Worm (Caenorhabditis elegans): Measurements from ENCODE around the gene fbxb-72.

Gene fbxb-72

ce11 chrV:731330-731729 lies 7.6 kb upstream of the fbxb-72 start (continued):
- TF ChIP-seq Y116A8C.19 (tag; optimal IDR thresholded peaks at IDR 0.05; ENCODE audit: borderline replicate concordance) (peak; percentile 11), nhr-90 (tag; optimal IDR thresholded peaks at IDR 0.05; ENCODE audit: poor library complexity) (peak; percentile 94), sox-4 (tag; optimal IDR thresholded peaks at IDR 0.05) (peak; percentile 59), ztf-4 (tag; optimal IDR thresholded peaks at IDR 0.05) (peak; percentile 90), mdl-1 (tag; optimal IDR thresholded peaks at IDR 0.05) (peak; percentile 76 to 99), snpc-4 (tag; optimal IDR thresholded peaks at IDR 0.05) (peak; percentile 20), unc-30 (tag; optimal IDR thresholded peaks at IDR 0.05) (no peak), mep-1 (tag; optimal IDR thresholded peaks at IDR 0.05) (peak; percentile 71), hlh-17 (GFP tag; optimal IDR thresholded peaks at IDR 0.05; ENCODE audit: borderline replicate concordance) (no peak), skn-1 (tag; optimal IDR thresholded peaks at IDR 0.05) (peak; percentile 79), aly-2 (tag; optimal IDR thresholded peaks at IDR 0.05) (peak; percentile 30), lin-13 (GFP tag; optimal IDR thresholded peaks at IDR 0.05) (peak; percentile 35), unc-98 (GFP tag; IDR thresholded peaks at IDR 0.05) (peak; percentile 63), elt-2 (tag; optimal IDR thresholded peaks at IDR 0.05) (peak; percentile 99), egl-27 (tag; optimal IDR thresholded peaks at IDR 0.05) (peak; percentile 22 to 79), nhr-12 (tag; optimal IDR thresholded peaks at IDR 0.05) (no peak), C16A3.4 (tag; optimal IDR thresholded peaks at IDR 0.05) (peak; percentile 86), nhr-71 (tag; optimal IDR thresholded peaks at IDR 0.05) (peak; percentile 100), tbx-2 (tag; optimal IDR thresholded peaks at IDR 0.05) (peak; percentile 96), rnt-1 (tag; optimal IDR thresholded peaks at IDR 0.05) (peak; percentile 95), nhr-28 (tag; optimal IDR thresholded peaks at IDR 0.05) (no peak), aha-1 (tag; optimal IDR thresholded peaks at IDR 0.05) (no peak), nhr-19 (GFP tag; conservative IDR thresholded peaks at IDR 0.05) (peak; percentile 100), nhr-11 (tag; optimal IDR thresholded peaks at IDR 0.05) (peak; percentile 77), C34B4.2 (tag; optimal IDR thresholded peaks at IDR 0.05) (peak; percentile 52), snu-23 (GFP tag; optimal IDR thresholded peaks at IDR 0.05) (peak; percentile 96), ceh-88 (GFP tag; IDR thresholded peaks at IDR 0.05) (peak; percentile 75), mab-9 (GFP tag; IDR thresholded peaks at IDR 0.05) (peak; percentile 71), alr-1 (tag; optimal IDR thresholded peaks at IDR 0.05; ENCODE audit: borderline replicate concordance) (no peak), blmp-1 (tag; optimal IDR thresholded peaks at IDR 0.05) (peak; percentile 13), nhr-47 (tag; optimal IDR thresholded peaks at IDR 0.05) (peak; percentile 89), xbp-1 (tag; optimal IDR thresholded peaks at IDR 0.05) (peak; percentile 84), fkh-8 (tag; optimal IDR thresholded peaks at IDR 0.05) (no peak), tlp-1 (tag; optimal IDR thresholded peaks at IDR 0.05) (no peak), unc-62 (GFP tag; optimal IDR thresholded peaks at IDR 0.05) (no peak), lin-15B (tag; optimal IDR thresholded peaks at IDR 0.05) (no peak), fkh-10 (GFP tag; optimal IDR thresholded peaks at IDR 0.05) (no peak), ceh-8 (GFP tag; optimal IDR thresholded peaks at IDR 0.05) (no peak), hlh-4 (tag; optimal IDR thresholded peaks at IDR 0.05) (no peak), pqm-1 (tag; optimal IDR thresholded peaks at IDR 0.05) (peak; percentile 48), C04F5.9 (tag; optimal IDR thresholded peaks at IDR 0.05) (peak; percentile 76), isw-1 (GFP tag; IDR thresholded peaks at IDR 0.05) (peak; percentile 52; the same call in 1 of the 2 replicates)

- TF ChIP-seq nhr-47 (tag; optimal IDR thresholded peaks at IDR 0.05) (peak; percentile 49), sup-37 (GFP tag; optimal IDR thresholded peaks at IDR 0.05) (peak; percentile 77), ceh-8 (GFP tag; optimal IDR thresholded peaks at IDR 0.05) (no peak), efl-1 (optimal IDR thresholded peaks at IDR 0.05) (peak in 1 of 2 experiments; percentile 6), efl-1 (GFP tag; optimal IDR thresholded peaks at IDR 0.05 in 1 of 2) (no peak), ceh-88 (GFP tag; IDR thresholded peaks at IDR 0.05) (no peak; the same call in 1 of the 2 replicates), dsc-1 (tag; optimal IDR thresholded peaks at IDR 0.05) (no peak), nhr-19 (GFP tag; conservative IDR thresholded peaks at IDR 0.05) (peak; percentile 94), F16B12.6 (tag; optimal IDR thresholded peaks at IDR 0.05) (no peak), elt-2 (tag; optimal IDR thresholded peaks at IDR 0.05) (peak; percentile 90), tbx-2 (tag; optimal IDR thresholded peaks at IDR 0.05) (peak; percentile 63), ceh-63 (GFP tag; optimal IDR thresholded peaks at IDR 0.05) (no peak), C04F5.9 (tag; optimal IDR thresholded peaks at IDR 0.05) (peak; percentile 37), nhr-12 (tag; optimal IDR thresholded peaks at IDR 0.05) (no peak), egl-27 (tag; optimal IDR thresholded peaks at IDR 0.05) (no peak), fos-1 (tag; optimal IDR thresholded peaks at IDR 0.05) (no peak), irx-1 (tag; optimal IDR thresholded peaks at IDR 0.05) (no peak), aly-2 (tag; optimal IDR thresholded peaks at IDR 0.05) (no peak), ztf-4 (tag; optimal IDR thresholded peaks at IDR 0.05) (peak; percentile 59), sptf-1 (tag; optimal IDR thresholded peaks at IDR 0.05) (no peak), nhr-84 (tag; optimal IDR thresholded peaks at IDR 0.05) (no peak), nhr-11 (tag; optimal IDR thresholded peaks at IDR 0.05) (no peak), hlh-17 (GFP tag; optimal IDR thresholded peaks at IDR 0.05; ENCODE audit: borderline replicate concordance) (no peak), elt-3 (tag; optimal IDR thresholded peaks at IDR 0.05) (peak in 2 of 6 experiments; percentile 45 to 48)
Measured at ce11 chrV:730216-730615, 6.5 kb upstream of the fbxb-72 start.

All from whole organism, L1 larva.